Fruit fly (Drosophila melanogaster) whole organism: ENCODE data around the gene Jwa.

Source experiments
- CG8478 ChIP-seq: fragments of >200 bp; optimal IDR thresholded peaks from 2 replicates; lab custom pipeline; 2018; ENCODE audit warnings: inconsistent platforms
- Dll ChIP-seq: fragments of >200 bp; optimal IDR thresholded peaks from 2 replicates; lab custom pipeline; 2017
- EcR ChIP-seq, 2 experiments: fragments of >200 bp; optimal IDR thresholded peaks; 2 replicates each; lab custom pipeline; 2017; ENCODE audit warnings: missing biosample characterization in 2 of 2, missing genetic modification characterization in 2 of 2, missing genetic modification reagents in 2 of 2
- pan ChIP-seq: fragments of >200 bp; optimal IDR thresholded peaks from 2 replicates; lab custom pipeline; 2017
- psq ChIP-seq: fragments of >200 bp; optimal IDR thresholded peaks from 2 replicates; lab custom pipeline; 2017
- usp ChIP-seq: fragments of >200 bp; optimal IDR thresholded peaks from 2 replicates; lab custom pipeline; 2017; ENCODE audit warnings: missing biosample characterization, missing genetic modification characterization, mixed read lengths

- TF ChIP-seq psq (lab: Kevin White, UChicago) (no peak), CG8478 (lab: Kevin White, UChicago) (no peak), Dll (no peak), usp (GFP tag; lab: Kevin White, UChicago) (no peak), pan (lab: Kevin White, UChicago) (no peak), EcR (GFP tag; optimal IDR thresholded peaks at IDR 0.05; lab: Kevin White, UChicago) (no peak)
These were observed 26.8 kb upstream of the Jwa start, which contains the start of gene CG10348 for dm6 chr2L:18732291-18732690.
